Worm (Caenorhabditis elegans): ENCODE measurements around the gene mmaa-1.

Gene mmaa-1

DNA sequence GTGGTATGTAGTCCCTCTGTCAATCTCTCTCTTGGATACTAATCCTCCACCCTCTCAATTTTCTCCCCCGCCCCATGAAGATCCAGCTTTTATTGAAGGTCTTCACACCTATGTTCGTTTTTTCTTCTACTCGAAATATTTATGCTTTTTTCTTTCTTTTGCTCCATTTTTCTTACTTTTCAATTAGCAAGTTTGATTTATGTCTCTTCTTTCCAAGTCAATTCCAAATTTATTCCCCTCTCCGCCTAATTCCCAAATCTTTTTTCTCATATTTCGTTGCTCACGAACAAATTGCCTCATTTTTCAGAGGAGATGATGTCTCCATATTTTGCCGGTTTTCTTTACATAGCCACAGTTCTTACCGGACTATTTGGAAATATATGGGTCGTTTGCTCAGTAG is 43.3 kb upstream of the mmaa-1 start, which contains the start of gene npr-31:
npr-31 (plus strand) TSS at position 301 of the 400 bp plus-strand sequence.
- no peak for TF ChIP-seq C16A3.4 (tag; optimal IDR thresholded peaks at IDR 0.05)
- TF ChIP-seq pqm-1 (tag; optimal IDR thresholded peaks at IDR 0.05), result no peak
- no peak for TF ChIP-seq F16B12.6 (tag; optimal IDR thresholded peaks at IDR 0.05)
- TF ChIP-seq nhr-71 (tag; optimal IDR thresholded peaks at IDR 0.05), result no peak
- TF ChIP-seq lin-14 (GFP tag; optimal IDR thresholded peaks at IDR 0.05), result no peak
- no peak for TF ChIP-seq zip-4 (GFP tag; optimal IDR thresholded peaks at IDR 0.05)
- no peak for TF ChIP-seq unc-98 (GFP tag; IDR thresholded peaks at IDR 0.05)
- TF ChIP-seq efl-1 (optimal IDR thresholded peaks at IDR 0.05), result no peak
- no peak for TF ChIP-seq efl-1 (GFP tag; optimal IDR thresholded peaks at IDR 0.05 in 1 of 2)
- TF ChIP-seq fkh-10 (GFP tag; optimal IDR thresholded peaks at IDR 0.05), result no peak
- TF ChIP-seq elt-3 (tag; optimal IDR thresholded peaks at IDR 0.05), result no peak
- no peak for TF ChIP-seq zag-1 (tag; optimal IDR thresholded peaks at IDR 0.05)
- no peak for TF ChIP-seq fkh-4 (tag; optimal IDR thresholded peaks at IDR 0.05; ENCODE audit: borderline replicate concordance)
- TF ChIP-seq swsn-7 (tag; optimal IDR thresholded peaks at IDR 0.05), result no peak
- TF ChIP-seq nhr-84 (tag; optimal IDR thresholded peaks at IDR 0.05), result no peak
- TF ChIP-seq rnt-1 (tag; optimal IDR thresholded peaks at IDR 0.05), result no peak
- TF ChIP-seq elt-2 (tag; optimal IDR thresholded peaks at IDR 0.05), result no peak

DNA sequence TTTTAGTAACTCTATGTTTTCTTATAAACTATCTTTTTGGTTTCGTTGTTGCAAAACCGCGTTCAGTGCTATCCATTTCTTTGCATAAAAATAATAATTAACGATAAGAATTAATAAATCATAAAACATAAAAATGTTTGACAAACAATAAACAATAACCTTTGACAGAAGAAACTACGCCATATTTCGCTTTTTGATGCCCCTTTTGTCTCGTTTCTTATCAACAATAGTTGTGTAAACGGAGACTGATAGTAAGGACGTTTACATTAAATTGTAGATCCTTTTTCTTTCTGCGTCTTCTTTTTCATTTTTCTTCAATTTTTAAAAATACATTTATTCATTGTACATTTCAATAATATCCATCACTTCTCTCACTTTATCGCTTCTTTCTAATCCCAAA is 38.1 kb upstream of the mmaa-1 start:
- TF ChIP-seq nhr-90 (tag; optimal IDR thresholded peaks at IDR 0.05; ENCODE audit: poor library complexity) (peak; percentile 30), elt-3 (tag; optimal IDR thresholded peaks at IDR 0.05) (peak in 1 of 6 experiments; percentile 1), lin-35 (GFP tag; optimal IDR thresholded peaks at IDR 0.05) (peak in 1 of 2 experiments; percentile 30), nhr-20 (tag; optimal IDR thresholded peaks at IDR 0.05) (peak; percentile 24), ces-1 (GFP tag; optimal IDR thresholded peaks at IDR 0.05) (no peak), tbx-2 (tag; optimal IDR thresholded peaks at IDR 0.05) (no peak), elt-2 (tag; optimal IDR thresholded peaks at IDR 0.05) (peak; percentile 72)

DNA sequence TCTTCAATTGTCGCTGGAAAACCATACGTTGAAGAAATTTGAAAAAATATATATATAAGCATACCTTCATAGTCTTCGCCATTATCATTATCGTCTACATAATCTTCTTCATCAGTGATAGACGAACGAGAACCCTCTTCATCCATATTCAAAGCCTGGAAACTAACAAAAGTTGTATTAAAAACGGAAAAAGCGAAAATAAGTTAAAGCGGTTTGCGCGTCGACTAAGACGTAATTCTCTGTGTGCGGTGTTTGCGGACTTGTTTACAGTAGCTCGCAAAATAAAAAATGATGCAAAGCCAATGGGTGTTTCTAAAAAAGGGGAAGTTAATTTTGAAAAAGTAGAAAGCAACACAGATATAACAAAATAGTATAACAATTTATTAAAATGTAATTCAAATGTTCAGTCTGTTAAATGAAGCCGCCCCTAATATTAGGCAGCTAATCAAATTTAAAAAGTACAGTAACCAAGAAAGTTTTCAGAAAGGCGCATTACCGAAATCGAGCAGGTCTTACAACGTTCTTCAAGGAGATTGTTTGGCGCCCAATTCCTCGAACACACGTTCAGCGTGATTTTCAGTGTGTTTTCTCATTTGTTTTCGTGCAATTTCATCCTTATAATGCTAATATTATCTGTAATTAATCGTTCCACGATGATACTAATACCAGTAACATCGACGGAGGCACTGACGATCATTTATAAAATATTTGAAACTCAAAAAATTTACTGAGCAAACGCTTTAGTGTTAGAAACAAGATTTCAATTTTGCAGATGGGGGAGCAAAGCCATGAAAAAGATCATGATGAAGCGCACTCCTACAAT is 31.1 kb upstream of the mmaa-1 start, which contains the start of the genes T07F8.4 and gld-3:
T07F8.4 (minus strand) TSS at position 162 of the 823 bp plus-strand sequence.
gld-3 (plus strand) TSS at position 773 of the 823 bp plus-strand sequence.
- TF ChIP-seq unc-86 (tag; optimal IDR thresholded peaks at IDR 0.05) (no peak), hlh-4 (tag; optimal IDR thresholded peaks at IDR 0.05) (no peak), isw-1 (GFP tag; IDR thresholded peaks at IDR 0.05) (no peak), ceh-8 (GFP tag; optimal IDR thresholded peaks at IDR 0.05) (no peak), F16B12.6 (tag; optimal IDR thresholded peaks at IDR 0.05) (peak; percentile 81), jun-1 (tag; optimal IDR thresholded peaks at IDR 0.05) (no peak), hpl-2 (GFP tag; optimal IDR thresholded peaks at IDR 0.05) (no peak), nhr-12 (tag; optimal IDR thresholded peaks at IDR 0.05) (no peak), nhr-77 (tag; optimal IDR thresholded peaks at IDR 0.05) (no peak), ztf-11 (tag; optimal IDR thresholded peaks at IDR 0.05) (no peak), vab-15 (tag; optimal IDR thresholded peaks at IDR 0.05) (no peak), unc-130 (tag; optimal IDR thresholded peaks at IDR 0.05) (no peak), nhr-47 (tag; optimal IDR thresholded peaks at IDR 0.05) (no peak), dpl-1 (GFP tag; optimal IDR thresholded peaks at IDR 0.05) (peak; percentile 8 to 63 (median 29)), lin-35 (GFP tag; optimal IDR thresholded peaks at IDR 0.05) (peak; percentile 44 to 62), lsy-2 (tag; optimal IDR thresholded peaks at IDR 0.05) (peak; percentile 84 to 97), mep-1 (tag; optimal IDR thresholded peaks at IDR 0.05) (peak; percentile 75), tlp-1 (tag; optimal IDR thresholded peaks at IDR 0.05) (no peak), egl-13 (tag; optimal IDR thresholded peaks at IDR 0.05) (no peak), unc-30 (tag; optimal IDR thresholded peaks at IDR 0.05) (no peak), fkh-10 (GFP tag; optimal IDR thresholded peaks at IDR 0.05) (no peak), ama-1 (optimal IDR thresholded peaks at IDR 0.05) (no peak), elt-2 (tag; optimal IDR thresholded peaks at IDR 0.05) (no peak), nhr-237 (tag; optimal IDR thresholded peaks at IDR 0.05) (no peak), nhr-11 (tag; optimal IDR thresholded peaks at IDR 0.05) (no peak), lin-15B (tag; optimal IDR thresholded peaks at IDR 0.05) (no peak), unc-98 (GFP tag; IDR thresholded peaks at IDR 0.05) (no peak), fos-1 (tag; optimal IDR thresholded peaks at IDR 0.05) (no peak), zag-1 (tag; optimal IDR thresholded peaks at IDR 0.05) (no peak), nhr-19 (GFP tag; conservative IDR thresholded peaks at IDR 0.05) (no peak), dsc-1 (tag; optimal IDR thresholded peaks at IDR 0.05) (no peak), tbx-2 (tag; optimal IDR thresholded peaks at IDR 0.05) (no peak), efl-1 (optimal IDR thresholded peaks at IDR 0.05) (peak; percentile 39 to 43), efl-1 (GFP tag; optimal IDR thresholded peaks at IDR 0.05 in 1 of 2) (peak; percentile 50 to 55), fkh-8 (tag; optimal IDR thresholded peaks at IDR 0.05) (no peak)

Data from whole organism, L1 larva.